Fruit fly (Drosophila melanogaster) whole organism, wandering third instar larva: Measurements from ENCODE around the gene CrebB.

Source experiments
- CrebA ChIP-seq: fragments of 200-800 bp; sonication (Bioruptor generic); optimal IDR thresholded peaks from 2 replicates; lab custom pipeline; 2016; ENCODE audit warnings: missing biosample characterization, mild to moderate bottlenecking, missing genetic modification characterization, borderline replicate concordance
- Dfd ChIP-seq: fragments of >200 bp; optimal IDR thresholded peaks from 2 replicates; lab custom pipeline; 2017; ENCODE audit warnings: missing biosample characterization, missing genetic modification characterization
- GATAd ChIP-seq: sonication (Bioruptor generic); optimal IDR thresholded peaks from 2 replicates; lab custom pipeline; 2016; ENCODE audit warnings: missing biosample characterization, missing genetic modification characterization
- Hr83 ChIP-seq: fragments of 200-300 bp; sonication (Bioruptor generic); optimal IDR thresholded peaks from 2 replicates; lab custom pipeline; 2016; ENCODE audit warnings: missing biosample characterization, mild to moderate bottlenecking, missing genetic modification characterization, moderate library complexity; ENCODE audit not compliant: poor library complexity, severe bottlenecking
- Jra ChIP-seq: sonication (Bioruptor generic); optimal IDR thresholded peaks from 2 replicates; lab custom pipeline; 2016; ENCODE audit warnings: missing biosample characterization, missing genetic modification characterization
- dl ChIP-seq, 2 experiments: fragments of 175-275, 200-275 bp in 1 of 2; fragments of 200-275 bp in 1 of 2; sonication (Bioruptor generic); optimal IDR thresholded peaks; lab custom pipeline; 2018; ENCODE audit warnings: mild to moderate bottlenecking in 2 of 2, missing biosample characterization in 2 of 2, missing genetic modification characterization in 2 of 2, moderate library complexity in 2 of 2; ENCODE audit not compliant: partially characterized antibody in 2 of 2, insufficient read depth in 1 of 2
- fru ChIP-seq: fragments of 200-800 bp; sonication (Bioruptor generic); optimal IDR thresholded peaks from 3 replicates; lab custom pipeline; 2016; ENCODE audit warnings: missing biosample characterization, mild to moderate bottlenecking, missing genetic modification characterization
- jim ChIP-seq: fragments of 175-275, 200-325 bp; sonication (Bioruptor generic); optimal IDR thresholded peaks from 2 replicates; lab custom pipeline; 2016; ENCODE audit warnings: missing biosample characterization, mild to moderate bottlenecking, missing genetic modification characterization
- pan ChIP-seq: fragments of >200 bp; optimal IDR thresholded peaks from 2 replicates; lab custom pipeline; 2017
- psq ChIP-seq: fragments of 200-800 bp; sonication (Bioruptor generic); optimal IDR thresholded peaks from 3 replicates; lab custom pipeline; 2017; ENCODE audit warnings: missing biosample characterization, mild to moderate bottlenecking, missing genetic modification characterization, moderate library complexity
- usp ChIP-seq: fragments of >200 bp; optimal IDR thresholded peaks from 2 replicates; lab custom pipeline; 2017; ENCODE audit warnings: missing biosample characterization, missing genetic modification characterization

DNA sequence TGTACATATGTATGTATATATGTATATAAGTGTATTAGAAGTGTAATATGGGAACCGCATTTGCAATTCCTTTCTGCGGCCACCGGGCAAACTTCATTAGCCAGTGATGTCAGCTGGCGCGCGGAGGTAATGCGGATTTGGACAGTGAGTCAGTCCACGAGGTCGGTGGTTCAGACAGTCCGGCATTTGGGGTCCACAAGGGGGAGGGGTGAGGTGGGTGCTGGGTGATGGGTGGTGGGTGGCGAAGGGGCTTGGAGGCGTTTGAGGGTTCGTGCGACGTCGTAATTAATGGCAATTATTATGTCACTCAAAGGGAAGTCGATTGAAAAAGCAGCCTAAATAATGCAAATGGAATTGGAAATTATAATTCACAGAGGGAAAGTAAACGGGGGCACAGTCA lies 3.6 kb downstream of the CrebB start:
- no peak for TF ChIP-seq pan (lab: Kevin White, UChicago)
- no peak for TF ChIP-seq psq
- no peak for TF ChIP-seq jim (GFP tag; lab: Kevin White, UChicago)
- no peak for TF ChIP-seq GATAd
- TF ChIP-seq Hr83, result no peak
- TF ChIP-seq dl (GFP tag; optimal IDR thresholded peaks at IDR 0.05; lab: Kevin White, UChicago; ENCODE audit: insufficient read depth in 1 of 2, partially characterized antibody in 2 of 2), result no peak
- TF ChIP-seq Jra, result no peak
- no peak for TF ChIP-seq CrebA (GFP tag; lab: Kevin White, UChicago)
- TF ChIP-seq usp (GFP tag; lab: Kevin White, UChicago), result no peak
- no peak for TF ChIP-seq fru (GFP tag; lab: Kevin White, UChicago)
- no peak for TF ChIP-seq Dfd (GFP tag; lab: Kevin White, UChicago)
